Worm (Caenorhabditis elegans): ENCODE measurements around the gene aqp-11.

Gene aqp-11

ce11 chrIII:13640003-13640499, 33.0 kb upstream of the aqp-11 start:
- TF ChIP-seq hlh-30 (tag; optimal IDR thresholded peaks at IDR 0.05; ENCODE audit: insufficient read depth) (no peak), F26F4.8 (GFP tag; conservative IDR thresholded peaks at IDR 0.05) (no peak), mdt-29 (GFP tag; IDR thresholded peaks at IDR 0.05) (no peak), mdl-1 (tag; optimal IDR thresholded peaks at IDR 0.05) (no peak), dpl-1 (GFP tag; optimal IDR thresholded peaks at IDR 0.05) (no peak), unc-62 (GFP tag; optimal IDR thresholded peaks at IDR 0.05 in 1 of 2) (peak in 1 of 2 experiments; percentile 92), unc-62 (tag; optimal IDR thresholded peaks at IDR 0.05) (no peak), T20F7.1 (GFP tag; optimal IDR thresholded peaks at IDR 0.05) (no peak), rbr-2 (tag; optimal IDR thresholded peaks at IDR 0.05) (no peak), pha-4 (GFP tag; IDR thresholded peaks at IDR 0.05) (no peak), pha-4 (tag; optimal IDR thresholded peaks at IDR 0.05) (no peak), hmg-1.1 (GFP tag; IDR thresholded peaks at IDR 0.05) (no peak), set-16 (GFP tag; IDR thresholded peaks at IDR 0.05) (peak; percentile 71), skn-1 (tag; optimal IDR thresholded peaks at IDR 0.05) (no peak), nhr-102 (tag; optimal IDR thresholded peaks at IDR 0.05) (no peak), ama-1 (optimal IDR thresholded peaks at IDR 0.05) (no peak), pqm-1 (tag; optimal IDR thresholded peaks at IDR 0.05) (no peak), nhr-11 (tag; optimal IDR thresholded peaks at IDR 0.05) (no peak)

ce11 chrIII:13640869-13641268, 32.2 kb upstream of the aqp-11 start:
- no peak for TF ChIP-seq nhr-11 (tag; optimal IDR thresholded peaks at IDR 0.05)

DNA sequence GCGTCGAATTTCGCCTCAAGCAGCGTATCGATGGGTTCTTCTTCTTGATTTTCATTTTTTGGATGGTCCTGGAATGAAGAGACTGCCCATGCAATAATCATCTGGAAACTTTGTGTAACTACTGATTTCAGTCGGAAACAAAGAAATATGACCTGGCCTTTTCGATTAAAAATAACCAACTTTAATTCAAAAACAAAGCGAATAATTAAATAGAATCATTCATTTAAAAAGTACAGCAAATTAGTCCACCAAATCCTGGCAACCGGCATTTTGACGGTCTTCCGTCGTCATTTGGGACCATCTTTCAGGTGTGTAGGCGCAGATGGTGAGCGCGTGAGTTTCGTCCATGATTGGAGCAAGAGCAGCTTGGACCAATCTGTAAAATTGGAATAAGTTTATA, 31.5 kb upstream of the aqp-11 start, which contains the start of gene acbp-5:
acbp-5 (minus strand) TSS at position 101 of the 400 bp plus-strand sequence.
- TF ChIP-seq ceh-82 (tag; optimal IDR thresholded peaks at IDR 0.05): no peak
- no peak for TF ChIP-seq ctbp-1 (GFP tag; IDR thresholded peaks at IDR 0.05)
- no peak for TF ChIP-seq nhr-237 (tag; optimal IDR thresholded peaks at IDR 0.05)
- no peak for TF ChIP-seq lin-1 (GFP tag; IDR thresholded peaks at IDR 0.05)
- TF ChIP-seq hlh-30 (tag; optimal IDR thresholded peaks at IDR 0.05; ENCODE audit: insufficient read depth): no peak
- TF ChIP-seq F10B5.3 (tag; optimal IDR thresholded peaks at IDR 0.05): no peak

DNA sequence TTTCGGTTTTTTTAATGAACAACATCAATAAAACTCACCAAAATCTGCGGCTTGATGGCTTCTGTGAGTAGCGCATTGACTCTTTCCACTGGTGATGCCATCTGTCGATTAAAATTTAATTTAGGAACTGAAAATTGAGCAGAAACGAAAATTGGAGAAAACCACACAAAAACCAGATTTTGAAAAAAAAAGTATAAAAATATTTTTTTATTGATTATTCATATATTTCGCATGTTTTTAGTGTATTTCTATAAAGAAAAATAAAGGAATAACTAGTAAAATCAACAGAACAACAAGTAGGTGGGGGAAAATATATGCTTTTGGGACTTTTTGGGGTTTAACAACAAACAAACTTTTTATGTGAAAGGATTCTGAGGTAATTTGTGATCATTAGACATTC, 30.9 kb upstream of the aqp-11 start, which contains the start of gene T12D8.10:
T12D8.10 (minus strand) TSS at position 101 of the 400 bp plus-strand sequence.
- TF ChIP-seq snpc-1.2 (GFP tag; IDR thresholded peaks at IDR 0.05) (no peak), unc-130 (GFP tag; optimal IDR thresholded peaks at IDR 0.05) (no peak), zag-1 (tag; optimal IDR thresholded peaks at IDR 0.05) (no peak), Y105C5A.15 (GFP tag; IDR thresholded peaks at IDR 0.05) (no peak), ceh-62 (tag; optimal IDR thresholded peaks at IDR 0.05) (no peak), saeg-2 (GFP tag; IDR thresholded peaks at IDR 0.05) (no peak), php-3 (GFP tag; IDR thresholded peaks at IDR 0.05) (no peak), F49E8.2 (tag; optimal IDR thresholded peaks at IDR 0.05; ENCODE audit: borderline replicate concordance) (no peak), mdt-29 (GFP tag; IDR thresholded peaks at IDR 0.05) (no peak), cey-2 (tag; optimal IDR thresholded peaks at IDR 0.05; ENCODE audit: borderline replicate concordance, insufficient read depth) (no peak)

DNA sequence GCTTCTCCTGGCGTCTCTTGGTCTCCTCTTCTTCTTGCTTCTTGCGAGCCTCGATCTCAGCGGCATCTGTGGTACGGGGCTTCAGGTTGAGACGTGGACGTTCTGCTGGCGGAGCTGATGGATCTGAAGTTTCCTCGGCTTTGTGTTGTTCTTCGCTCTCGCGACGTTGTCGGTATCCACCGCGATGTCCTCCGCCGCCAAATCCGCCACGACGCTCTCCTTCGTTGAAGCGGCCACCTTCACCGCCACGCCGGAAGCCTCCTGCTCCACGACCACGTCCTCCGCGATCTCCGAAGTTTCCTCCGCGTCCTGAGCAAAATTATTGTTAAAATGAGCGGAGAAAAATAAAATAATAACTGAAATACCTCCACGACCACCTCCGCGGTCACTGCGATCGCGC, 30.3 kb upstream of the aqp-11 start:
- TF ChIP-seq egl-43 (GFP tag; IDR thresholded peaks at IDR 0.05): peak; percentile 9; the same call in 1 of the 2 replicates
- TF ChIP-seq D1046.2 (GFP tag; IDR thresholded peaks at IDR 0.05): no peak
- TF ChIP-seq set-16 (GFP tag; IDR thresholded peaks at IDR 0.05): peak; percentile 94

Data from whole organism, L4 larva.